Worm (Caenorhabditis elegans) whole organism, L4/young adult: ENCODE measurements around the gene F45E1.1.

Experiments
- W03F9.2 ChIP-seq: fragments of 150-350 bp; optimal IDR thresholded peaks from 2 replicates; lab custom pipeline; 2014; ENCODE audit warnings: missing biosample characterization, missing genetic modification characterization
- dao-5 ChIP-seq: sonication (generic microtip); optimal IDR thresholded peaks from 2 replicates; lab custom pipeline; 2016; ENCODE audit warnings: missing genotype, missing genetic modification characterization, moderate library complexity, missing compliant biosample characterization
- him-1 ChIP-seq: sonication (generic microtip); optimal IDR thresholded peaks from 2 replicates; lab custom pipeline; 2016; ENCODE audit warnings: missing genotype, missing genetic modification reagents, missing genetic modification characterization, missing compliant biosample characterization

Gene F45E1.1

DNA sequence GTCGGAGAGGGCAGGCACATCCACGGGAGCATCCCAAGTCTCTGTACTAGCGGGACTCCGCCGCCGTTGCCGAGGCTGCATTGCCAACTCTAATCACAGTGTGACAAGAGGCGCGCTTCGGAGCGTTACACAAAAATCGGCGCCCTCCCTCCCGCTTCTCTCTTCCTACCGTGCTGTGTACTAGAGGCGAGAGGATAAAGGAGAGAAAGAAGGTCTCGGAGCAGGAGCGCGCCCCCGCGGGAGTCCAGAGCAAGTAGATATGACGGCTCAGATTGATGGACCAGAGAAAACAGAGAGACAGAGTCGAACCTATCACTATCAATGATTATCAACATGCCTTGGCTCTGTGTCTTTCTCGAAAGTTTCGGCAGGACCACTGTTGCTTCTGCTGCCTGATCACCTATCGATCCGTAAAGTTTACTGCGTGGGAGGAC is 49.5 kb downstream of the F45E1.1 start:
- TF ChIP-seq dao-5 (tag; lab: Kevin White, UChicago) (no peak), W03F9.2 (tag; lab: Kevin White, UChicago) (no peak), him-1 (tag; lab: Kevin White, UChicago) (no peak)

DNA sequence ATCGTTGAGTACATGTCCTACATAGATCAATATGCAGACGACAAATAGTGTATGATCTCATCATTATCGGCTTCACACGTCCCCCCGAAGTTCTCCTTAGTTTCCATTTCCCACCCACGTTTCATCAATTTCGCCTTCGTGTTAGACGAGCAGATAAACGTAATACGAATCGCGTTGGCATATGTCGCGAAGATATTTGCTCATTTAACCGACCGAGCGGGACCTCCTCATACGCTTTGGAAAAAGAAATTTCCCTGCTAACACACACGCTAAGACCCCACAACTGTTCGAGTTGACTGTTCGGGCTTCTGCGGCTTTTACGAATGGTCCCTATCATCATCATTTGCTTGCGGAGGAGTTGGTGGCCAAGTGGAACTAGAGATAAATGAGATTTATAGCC is 51.0 kb downstream of the F45E1.1 start:
- TF ChIP-seq dao-5 (tag; lab: Kevin White, UChicago) (no peak), him-1 (tag; lab: Kevin White, UChicago) (no peak), W03F9.2 (tag; lab: Kevin White, UChicago) (no peak)

DNA sequence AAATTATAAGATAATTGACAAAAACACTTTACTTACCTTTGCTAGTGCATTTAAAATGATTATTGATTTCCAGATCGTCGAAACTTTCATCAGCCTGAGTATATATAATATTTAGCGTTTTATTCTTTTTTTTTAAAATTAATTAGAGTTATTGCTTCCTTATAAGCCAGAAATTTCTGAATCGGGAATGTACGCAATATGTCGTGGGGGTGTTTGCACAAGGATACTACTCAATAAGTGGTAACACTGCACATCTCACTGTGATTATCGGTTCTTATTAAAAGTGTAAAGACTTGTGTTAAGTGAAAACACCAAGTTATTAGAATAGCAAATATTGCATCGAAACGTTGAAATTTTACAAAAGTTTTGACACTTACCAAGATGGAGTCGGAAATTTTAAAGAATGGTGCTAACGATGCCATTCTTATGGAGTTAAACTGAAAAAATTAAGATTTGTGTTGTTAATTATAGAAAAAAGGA is 54.3 kb downstream of the F45E1.1 start, which contains the start of gene dim-1:
Gene dim-1, minus strand, starts transcription at position 430 of the 480 bp plus-strand sequence.
- no peak for TF ChIP-seq W03F9.2 (tag; lab: Kevin White, UChicago)
